Worm (Caenorhabditis elegans) whole organism, midembryonic: ENCODE results near the gene tatn-1.

Source experiments
- T22C8.4 ChIP-seq: fragments of 200-800 bp; sonication (Bioruptor generic); IDR thresholded peaks from 2 replicates; pipeline ENCODE4 v1.3.6; 2022; ENCODE audit warnings: missing genetic modification characterization, missing compliant biosample characterization
- flt-1 ChIP-seq: fragments of 200-800 bp; sonication (Bioruptor generic); IDR thresholded peaks from 2 replicates; pipeline ENCODE4 v1.3.6; 2022; ENCODE audit warnings: missing genetic modification characterization, missing compliant biosample characterization
- ref-1 ChIP-seq: fragments of 200-800 bp; sonication (Bioruptor generic); conservative IDR thresholded peaks from 2 replicates; pipeline ENCODE4 v1.3.6; 2022; ENCODE audit warnings: missing genetic modification reagents, missing genetic modification characterization, missing compliant biosample characterization
- tab-1 ChIP-seq: fragments of 200-800 bp; sonication (Bioruptor generic); IDR thresholded peaks from 2 replicates; pipeline ENCODE4 v1.3.6; 2022; ENCODE audit warnings: missing genetic modification characterization, missing compliant biosample characterization

DNA sequence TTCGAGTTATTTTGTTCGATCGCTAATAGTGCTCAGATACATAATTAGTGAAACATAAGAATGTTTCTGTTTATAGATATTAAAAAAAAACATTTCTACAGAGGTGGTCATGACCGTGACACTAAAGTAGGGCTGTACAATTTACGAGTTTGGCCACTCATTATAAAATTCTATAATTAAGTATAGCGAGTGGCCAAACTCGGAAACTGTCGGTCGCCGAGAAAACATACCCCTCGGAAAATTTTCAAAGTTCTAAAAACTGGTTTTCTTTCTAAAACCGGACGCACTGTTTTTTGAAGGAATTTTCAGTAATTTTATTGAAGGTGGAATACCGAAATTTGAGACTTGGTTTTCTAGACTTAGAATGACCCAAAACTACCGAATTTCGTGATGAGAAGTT is 14.9 kb downstream of the tatn-1 start:
- TF ChIP-seq tab-1 (GFP tag; lab: Robert Waterston, UW) (no peak), T22C8.4 (GFP tag; lab: Robert Waterston, UW) (no peak), flt-1 (no peak), ref-1 (GFP tag; lab: Robert Waterston, UW) (no peak)
